Fruit fly (Drosophila melanogaster) whole organism, embryonic: ENCODE measurements around the gene CG4957.
A peak's percentile ranks its signal among the peaks of the same experiment; 100 is the strongest.

Source experiments
- CG10274 ChIP-seq: fragments of 200-800 bp; sonication (Bioruptor generic); optimal IDR thresholded peaks from 3 replicates; lab custom pipeline; 2017; ENCODE audit warnings: missing biosample characterization, mild to moderate bottlenecking, missing genetic modification characterization
- CG10366 ChIP-seq: fragments of 200-800 bp; sonication (Bioruptor generic); IDR thresholded peaks from 2 replicates; pipeline ENCODE4 v1.3.6; 2022; ENCODE audit warnings: missing biosample characterization, missing genetic modification characterization
- CG10565 ChIP-seq: fragments of 200-800 bp; sonication (Bioruptor generic); optimal IDR thresholded peaks from 3 replicates; lab custom pipeline; 2016; ENCODE audit warnings: missing biosample characterization, mild to moderate bottlenecking, missing genetic modification characterization
- CG12391 ChIP-seq: fragments of 200-800 bp; sonication (Bioruptor generic); optimal IDR thresholded peaks from 3 replicates; lab custom pipeline; 2018; ENCODE audit warnings: missing biosample characterization, mild to moderate bottlenecking, missing genetic modification characterization, moderate library complexity
- CG13123 ChIP-seq: fragments of 200-800 bp; sonication (Bioruptor generic); optimal IDR thresholded peaks from 2 replicates; lab custom pipeline; 2016; ENCODE audit warnings: missing biosample characterization, missing genetic modification characterization
- CG15514 ChIP-seq: fragments of 200-800 bp; sonication (Bioruptor generic); optimal IDR thresholded peaks from 3 replicates; lab custom pipeline; 2017; ENCODE audit warnings: missing biosample characterization, missing genetic modification characterization, mild to moderate bottlenecking, moderate library complexity, missing genetic modification reagents
- CG1603 ChIP-seq: fragments of 200-800 bp; sonication (Bioruptor generic); optimal IDR thresholded peaks from 2 replicates; lab custom pipeline; 2019; ENCODE audit warnings: missing biosample characterization, mild to moderate bottlenecking, missing genetic modification characterization, moderate library complexity
- CG16815 ChIP-seq: fragments of 200-800 bp; sonication (Bioruptor generic); optimal IDR thresholded peaks from 3 replicates; lab custom pipeline; 2017; ENCODE audit warnings: missing biosample characterization, mild to moderate bottlenecking, missing genetic modification characterization
- CG17359 ChIP-seq: fragments of 200-800 bp; sonication (Bioruptor generic); optimal IDR thresholded peaks from 3 replicates; lab custom pipeline; 2018; ENCODE audit warnings: missing biosample characterization, mild to moderate bottlenecking, missing genetic modification characterization, moderate library complexity
- CG2875 ChIP-seq: fragments of 200-800 bp; sonication (Bioruptor generic); optimal IDR thresholded peaks from 2 replicates; lab custom pipeline; 2017; ENCODE audit warnings: missing biosample characterization, mild to moderate bottlenecking, missing genetic modification characterization, missing genetic modification reagents
- CG3407 ChIP-seq: fragments of 200-800 bp; sonication (Bioruptor generic); optimal IDR thresholded peaks from 2 replicates; lab custom pipeline; 2018; ENCODE audit warnings: missing biosample characterization, mild to moderate bottlenecking, missing genetic modification characterization
- CG34422 ChIP-seq: fragments of 200-800 bp; sonication (Bioruptor generic); IDR thresholded peaks from 3 replicates; pipeline ENCODE4 v1.3.6; 2022; ENCODE audit warnings: missing biosample characterization, missing genetic modification characterization
- CG6175 ChIP-seq: fragments of 200-800 bp; sonication (Bioruptor generic); IDR thresholded peaks from 3 replicates; pipeline ENCODE4 v1.3.6; 2022; ENCODE audit warnings: missing biosample characterization, missing genetic modification characterization
- CG6654 ChIP-seq: fragments of 200-800 bp; sonication (Bioruptor generic); optimal IDR thresholded peaks from 2 replicates; lab custom pipeline; 2017; ENCODE audit warnings: missing biosample characterization, mild to moderate bottlenecking, missing genetic modification characterization
- CG8359 ChIP-seq: fragments of 200-800 bp; sonication (Bioruptor generic); optimal IDR thresholded peaks from 2 replicates; lab custom pipeline; 2017; ENCODE audit warnings: missing biosample characterization, mild to moderate bottlenecking, missing genetic modification characterization, borderline replicate concordance
- Deaf1 ChIP-seq: fragments of 200-800 bp; optimal IDR thresholded peaks from 3 replicates; lab custom pipeline; 2019; ENCODE audit warnings: missing biosample characterization, mild to moderate bottlenecking, missing genetic modification characterization, moderate library complexity
- Doc3 ChIP-seq: fragments of 200-800 bp; sonication (Bioruptor generic); IDR thresholded peaks from 3 replicates; pipeline ENCODE4 v1.3.6; 2022; ENCODE audit warnings: missing biosample characterization, missing genetic modification characterization; ENCODE audit not compliant: partially characterized antibody
- E2f2 ChIP-seq: fragments of 200-800 bp; sonication (Bioruptor generic); IDR thresholded peaks from 2 replicates; pipeline ENCODE4 v1.3.6; 2022; ENCODE audit warnings: missing biosample characterization, missing genetic modification characterization
- ERR ChIP-seq: fragments of 200-800 bp; sonication (Bioruptor generic); optimal IDR thresholded peaks from 2 replicates; lab custom pipeline; 2016; ENCODE audit warnings: missing biosample characterization, missing genetic modification characterization
- Ets97D ChIP-seq: fragments of 200-800 bp; sonication (Bioruptor generic); optimal IDR thresholded peaks from 3 replicates; lab custom pipeline; 2016; ENCODE audit warnings: missing biosample characterization, missing genetic modification characterization
- Fer3 ChIP-seq: fragments of 200-800 bp; sonication (Bioruptor generic); optimal IDR thresholded peaks from 2 replicates; lab custom pipeline; 2018; ENCODE audit warnings: missing biosample characterization, mild to moderate bottlenecking, missing genetic modification characterization, moderate library complexity
- Hsf ChIP-seq: fragments of 200-800 bp; sonication (Bioruptor generic); optimal IDR thresholded peaks from 3 replicates; lab custom pipeline; 2016; ENCODE audit warnings: missing biosample characterization, missing genetic modification characterization
- NK7.1 ChIP-seq: fragments of 200-800 bp; sonication (Bioruptor generic); optimal IDR thresholded peaks from 3 replicates; lab custom pipeline; 2016; ENCODE audit warnings: missing biosample characterization, missing genetic modification characterization
- Nf-YB ChIP-seq: fragments of 200-800 bp; sonication (Bioruptor generic); optimal IDR thresholded peaks from 3 replicates; lab custom pipeline; 2019; ENCODE audit warnings: missing biosample characterization, mild to moderate bottlenecking, missing genetic modification characterization, moderate library complexity
- Pdp1 ChIP-seq, 2 experiments: fragments of 200-800 bp; sonication (Bioruptor generic); optimal IDR thresholded peaks; 3 replicates each; lab custom pipeline; 2016; ENCODE audit warnings: missing biosample characterization in 2 of 2, missing genetic modification characterization in 2 of 2, mild to moderate bottlenecking in 1 of 2, moderate library complexity in 1 of 2
- Rfx ChIP-seq: fragments of 200-800 bp; sonication (Bioruptor generic); IDR thresholded peaks from 2 replicates; pipeline ENCODE4 v1.3.6; 2022; ENCODE audit warnings: missing biosample characterization, missing genetic modification characterization
- Rx ChIP-seq: fragments of 200-800 bp; sonication (Bioruptor generic); IDR thresholded peaks from 2 replicates; pipeline ENCODE4 v1.3.6; 2022; ENCODE audit warnings: missing biosample characterization, missing genetic modification characterization
- ab ChIP-seq: fragments of 200-800 bp; sonication (Bioruptor generic); optimal IDR thresholded peaks from 2 replicates; lab custom pipeline; 2016; ENCODE audit warnings: missing biosample characterization, missing genetic modification characterization
- chn ChIP-seq: fragments of 200-800 bp; sonication (Bioruptor generic); optimal IDR thresholded peaks from 2 replicates; lab custom pipeline; 2016; ENCODE audit warnings: missing biosample characterization, missing genetic modification characterization
- disco-r ChIP-seq: fragments of 200-800 bp; sonication (Bioruptor generic); optimal IDR thresholded peaks from 2 replicates; lab custom pipeline; 2016; ENCODE audit warnings: missing biosample characterization, missing genetic modification characterization
- en ChIP-seq: fragments of 200-800 bp; sonication (Bioruptor generic); optimal IDR thresholded peaks from 2 replicates; lab custom pipeline; 2016; ENCODE audit warnings: missing biosample characterization, missing genetic modification characterization
- ftz-f1 ChIP-seq: fragments of 200-800 bp; sonication (Bioruptor generic); optimal IDR thresholded peaks from 2 replicates; lab custom pipeline; 2016; ENCODE audit warnings: missing biosample characterization, missing genetic modification characterization
- her ChIP-seq: fragments of 200-800 bp; sonication (Bioruptor generic); optimal IDR thresholded peaks from 2 replicates; lab custom pipeline; 2016; ENCODE audit warnings: missing biosample characterization, missing genetic modification characterization
- hth ChIP-seq: fragments of >200 bp; optimal IDR thresholded peaks from 2 replicates; lab custom pipeline; 2017; ENCODE audit warnings: inconsistent platforms
- lbe ChIP-seq: fragments of 200-800 bp; sonication (Bioruptor generic); optimal IDR thresholded peaks from 2 replicates; lab custom pipeline; 2016; ENCODE audit warnings: missing biosample characterization, mild to moderate bottlenecking, missing genetic modification characterization
- maf-S ChIP-seq: fragments of 200-800 bp; sonication (Bioruptor generic); optimal IDR thresholded peaks from 2 replicates; lab custom pipeline; 2016; ENCODE audit warnings: missing biosample characterization, missing genetic modification characterization
- nerfin-1 ChIP-seq: fragments of 200-800 bp; sonication (Bioruptor generic); optimal IDR thresholded peaks from 3 replicates; lab custom pipeline; 2019; ENCODE audit warnings: missing biosample characterization, mild to moderate bottlenecking, missing genetic modification characterization, moderate library complexity
- odd ChIP-seq: fragments of 200-800 bp; sonication (Bioruptor generic); optimal IDR thresholded peaks from 2 replicates; lab custom pipeline; 2017; ENCODE audit warnings: missing biosample characterization, mild to moderate bottlenecking, missing genetic modification characterization
- p53 ChIP-seq: fragments of 200-800 bp; sonication (Bioruptor generic); optimal IDR thresholded peaks from 2 replicates; lab custom pipeline; 2016; ENCODE audit warnings: missing biosample characterization, missing genetic modification characterization
- pros ChIP-seq: fragments of 200-800 bp; sonication (Bioruptor generic); optimal IDR thresholded peaks from 3 replicates; lab custom pipeline; 2019; ENCODE audit warnings: missing biosample characterization, mild to moderate bottlenecking, missing genetic modification characterization, moderate library complexity
- pzg ChIP-seq: fragments of 200-800 bp; sonication (Bioruptor generic); optimal IDR thresholded peaks from 3 replicates; lab custom pipeline; 2018; ENCODE audit warnings: missing biosample characterization, mild to moderate bottlenecking, missing genetic modification characterization, moderate library complexity
- ranshi ChIP-seq: fragments of 200-800 bp; sonication (Bioruptor generic); IDR thresholded peaks from 2 replicates; pipeline ENCODE4 v1.3.6; 2022; ENCODE audit warnings: missing biosample characterization, missing genetic modification characterization
- repo ChIP-seq: fragments of 200-800 bp; sonication (Bioruptor generic); optimal IDR thresholded peaks from 2 replicates; lab custom pipeline; 2016; ENCODE audit warnings: missing biosample characterization, missing genetic modification characterization
- slp2 ChIP-seq: fragments of 200-800 bp; sonication (Bioruptor generic); optimal IDR thresholded peaks from 2 replicates; lab custom pipeline; 2016; ENCODE audit warnings: missing biosample characterization, missing genetic modification characterization
- so ChIP-seq: fragments of 200-800 bp; sonication (Bioruptor generic); IDR thresholded peaks from 3 replicates; pipeline ENCODE4 v1.3.6; 2022; ENCODE audit warnings: missing biosample characterization, missing genetic modification characterization
- tgo ChIP-seq: fragments of 200-800 bp; sonication (Bioruptor generic); IDR thresholded peaks from 3 replicates; pipeline ENCODE4 v1.3.6; 2022; ENCODE audit warnings: missing biosample characterization, missing genetic modification characterization
- tio ChIP-seq: fragments of 200-800 bp; sonication (Bioruptor generic); optimal IDR thresholded peaks from 2 replicates; lab custom pipeline; 2017; ENCODE audit warnings: missing biosample characterization, missing genetic modification characterization, inconsistent platforms
- tll ChIP-seq, 2 experiments: fragments of 200-800 bp in 1 of 2; fragments of >200 bp in 1 of 2; sonication (Bioruptor generic) in 1 of 2; optimal IDR thresholded peaks; 2 replicates each; lab custom pipeline; 2017 to 2019; ENCODE audit warnings: missing biosample characterization in 2 of 2, missing genetic modification characterization in 2 of 2, mild to moderate bottlenecking in 1 of 2, moderate library complexity in 1 of 2
- twi ChIP-seq: fragments of 200-800 bp; optimal IDR thresholded peaks from 2 replicates; lab custom pipeline; 2019; ENCODE audit warnings: missing biosample characterization, mild to moderate bottlenecking, missing genetic modification characterization, moderate library complexity
- unpg ChIP-seq: fragments of 200-800 bp; sonication (Bioruptor generic); optimal IDR thresholded peaks from 3 replicates; lab custom pipeline; 2018; ENCODE audit warnings: missing biosample characterization, mild to moderate bottlenecking, missing genetic modification characterization, moderate library complexity
- yki ChIP-seq: fragments of >200 bp; optimal IDR thresholded peaks from 3 replicates; lab custom pipeline; 2018
- zf30C ChIP-seq: fragments of 200-800 bp; sonication (Bioruptor generic); optimal IDR thresholded peaks from 3 replicates; lab custom pipeline; 2018; ENCODE audit warnings: missing biosample characterization, mild to moderate bottlenecking, missing genetic modification characterization

CG4957 gene

dm6 chr2L:10298306-10298705 lies 29.6 kb downstream of the CG4957 start:
- no peak for TF ChIP-seq CG17359
- peak; percentile 31 for TF ChIP-seq nerfin-1
- no peak for TF ChIP-seq hth (lab: Kevin White, UChicago)
- TF ChIP-seq p53 (GFP tag; lab: Kevin White, UChicago): no peak
- no peak for TF ChIP-seq CG12391 (tag; lab: Kevin White, UChicago)
- TF ChIP-seq so (GFP tag; lab: Robert Waterston, UW): no peak
- TF ChIP-seq tio (GFP tag; lab: Kevin White, UChicago): no peak
- peak in 1 of 2 experiments; percentile 78 for TF ChIP-seq Pdp1 (GFP tag; optimal IDR thresholded peaks at IDR 0.05; lab: Kevin White, UChicago)
- peak; percentile 65 for TF ChIP-seq CG1603 (tag; lab: Kevin White, UChicago)
- TF ChIP-seq CG34422 (GFP tag; lab: Robert Waterston, UW): no peak
- TF ChIP-seq Doc3: no peak
- TF ChIP-seq ftz-f1 (GFP tag; lab: Kevin White, UChicago): no peak
- TF ChIP-seq odd (GFP tag; lab: Kevin White, UChicago): no peak
- peak; percentile 34 for TF ChIP-seq pzg (GFP tag; lab: Kevin White, UChicago)
- TF ChIP-seq zf30C (GFP tag; lab: Kevin White, UChicago): no peak
- TF ChIP-seq CG10565 (GFP tag; lab: Kevin White, UChicago): no peak
- 0 out of 2 replicates have a peak, but pooled peaks have one; percentile 45 for TF ChIP-seq E2f2
- TF ChIP-seq NK7.1: no peak
- TF ChIP-seq yki (lab: Kevin White, UChicago): no peak
- no peak for TF ChIP-seq maf-S (GFP tag; lab: Kevin White, UChicago)
- TF ChIP-seq CG6175 (GFP tag; lab: Robert Waterston, UW): no peak
- no peak for TF ChIP-seq en (GFP tag; lab: Kevin White, UChicago)
- TF ChIP-seq unpg: no peak
- no peak for TF ChIP-seq CG8359 (GFP tag; lab: Kevin White, UChicago)
- TF ChIP-seq tgo: no peak
- TF ChIP-seq Rx: no peak
- no peak for TF ChIP-seq CG10274
- TF ChIP-seq ranshi (GFP tag; lab: Robert Waterston, UW): no peak
- TF ChIP-seq twi (tag; lab: Kevin White, UChicago): peak; percentile 8
- no peak for TF ChIP-seq pros (GFP tag; lab: Kevin White, UChicago)
- no peak for TF ChIP-seq ERR (GFP tag; lab: Kevin White, UChicago)
- no peak for TF ChIP-seq CG16815 (GFP tag; lab: Kevin White, UChicago)
- no peak for TF ChIP-seq CG2875
- peak; percentile 83 for TF ChIP-seq CG15514 (GFP tag; lab: Kevin White, UChicago)
- no peak for TF ChIP-seq repo (GFP tag; lab: Kevin White, UChicago)
- peak; percentile 35 for TF ChIP-seq Nf-YB (GFP tag; lab: Kevin White, UChicago)
- TF ChIP-seq tll (GFP tag; optimal IDR thresholded peaks at IDR 0.05; lab: Kevin White, UChicago): no peak
- TF ChIP-seq CG10366 (GFP tag; lab: Robert Waterston, UW): no peak
- TF ChIP-seq CG13123 (GFP tag; lab: Kevin White, UChicago): no peak
- TF ChIP-seq slp2: no peak
- TF ChIP-seq chn (GFP tag; lab: Kevin White, UChicago): no peak
- no peak for TF ChIP-seq Fer3 (tag; lab: Kevin White, UChicago)
- peak; percentile 16 for TF ChIP-seq her
- no peak for TF ChIP-seq Deaf1
- no peak for TF ChIP-seq Hsf
- no peak for TF ChIP-seq ab (GFP tag; lab: Kevin White, UChicago)
- no peak for TF ChIP-seq CG6654
- TF ChIP-seq lbe: no peak
- no peak for TF ChIP-seq Rfx (GFP tag; lab: Robert Waterston, UW)
- TF ChIP-seq disco-r (GFP tag; lab: Kevin White, UChicago): no peak
- TF ChIP-seq CG3407 (GFP tag; lab: Kevin White, UChicago): no peak
- TF ChIP-seq Ets97D: peak; percentile 49
